Fruit fly (Drosophila melanogaster) whole organism, embryonic: ENCODE results near the gene Dlc90F.

ENCODE experiments used
- ATbp ChIP-seq: fragments of 200-800 bp; sonication (Bioruptor generic); optimal IDR thresholded peaks from 2 replicates; lab custom pipeline; 2017; ENCODE audit warnings: missing biosample characterization, mild to moderate bottlenecking, missing genetic modification characterization, missing genetic modification reagents
- Atf6 ChIP-seq: fragments of 200-800 bp; sonication (Bioruptor generic); IDR thresholded peaks from 2 replicates; pipeline ENCODE4 v1.3.6; 2022; ENCODE audit warnings: missing biosample characterization, missing genetic modification characterization
- B-H1 ChIP-seq: fragments of 200-800 bp; sonication (Bioruptor generic); IDR thresholded peaks from 3 replicates; pipeline ENCODE4 v1.3.6; 2022; ENCODE audit warnings: missing biosample characterization, missing genetic modification characterization
- CG10543 ChIP-seq: fragments of 200-800 bp; sonication (Bioruptor generic); optimal IDR thresholded peaks from 3 replicates; lab custom pipeline; 2017; ENCODE audit warnings: missing biosample characterization, mild to moderate bottlenecking, missing genetic modification characterization, moderate library complexity
- CG14710 ChIP-seq: fragments of 200-800 bp; sonication (Bioruptor generic); optimal IDR thresholded peaks from 3 replicates; lab custom pipeline; 2019; ENCODE audit warnings: missing biosample characterization, mild to moderate bottlenecking, missing genetic modification characterization, moderate library complexity
- CG15011 ChIP-seq: fragments of 200-800 bp; sonication (Bioruptor generic); optimal IDR thresholded peaks from 3 replicates; lab custom pipeline; 2018; ENCODE audit warnings: missing biosample characterization, mild to moderate bottlenecking, missing genetic modification characterization
- CG15601 ChIP-seq: fragments of 200-800 bp; sonication (Bioruptor generic); optimal IDR thresholded peaks from 3 replicates; lab custom pipeline; 2019; ENCODE audit warnings: missing biosample characterization, mild to moderate bottlenecking, missing genetic modification characterization, moderate library complexity
- CG16813 ChIP-seq: fragments of 200-800 bp; sonication (Bioruptor generic); IDR thresholded peaks from 3 replicates; pipeline ENCODE4 v1.3.6; 2022; ENCODE audit warnings: missing biosample characterization, missing genetic modification characterization; ENCODE audit not compliant: partially characterized antibody
- CG17186 ChIP-seq: fragments of 200-800 bp; sonication (Bioruptor generic); optimal IDR thresholded peaks from 3 replicates; lab custom pipeline; 2017; ENCODE audit warnings: missing biosample characterization, missing genetic modification reagents, missing genetic modification characterization
- CG17328 ChIP-seq: fragments of 200-800 bp; sonication (Bioruptor generic); IDR thresholded peaks from 2 replicates; pipeline ENCODE4 v1.3.6; 2022; ENCODE audit warnings: missing biosample characterization, missing genetic modification characterization
- CG17829 ChIP-seq: fragments of 200-800 bp; optimal IDR thresholded peaks from 2 replicates; lab custom pipeline; 2019; ENCODE audit warnings: missing biosample characterization, mild to moderate bottlenecking, missing genetic modification characterization, moderate library complexity
- CG33213 ChIP-seq: fragments of 200-800 bp; sonication (Bioruptor generic); optimal IDR thresholded peaks from 3 replicates; lab custom pipeline; 2016; ENCODE audit warnings: missing biosample characterization, missing genetic modification characterization
- CG34224 ChIP-seq: fragments of 200-800 bp; sonication (Bioruptor generic); IDR thresholded peaks from 3 replicates; pipeline ENCODE4 v1.3.6; 2022; ENCODE audit warnings: missing biosample characterization, missing genetic modification characterization; ENCODE audit not compliant: partially characterized antibody
- CG34376 ChIP-seq: fragments of 200-800 bp; sonication (Bioruptor generic); optimal IDR thresholded peaks from 2 replicates; lab custom pipeline; 2018; ENCODE audit warnings: missing biosample characterization, mild to moderate bottlenecking, missing genetic modification characterization
- CG34422 ChIP-seq: fragments of 200-800 bp; sonication (Bioruptor generic); IDR thresholded peaks from 3 replicates; pipeline ENCODE4 v1.3.6; 2022; ENCODE audit warnings: missing biosample characterization, missing genetic modification characterization
- CG4282 ChIP-seq: fragments of 200-800 bp; sonication (Bioruptor generic); optimal IDR thresholded peaks from 2 replicates; lab custom pipeline; 2016; ENCODE audit warnings: missing biosample characterization, missing genetic modification characterization
- CG5953 ChIP-seq: fragments of 200-800 bp; sonication (Bioruptor generic); IDR thresholded peaks from 2 replicates; pipeline ENCODE4 v1.3.6; 2022; ENCODE audit warnings: missing biosample characterization, missing genetic modification characterization
- CG6654 ChIP-seq: fragments of 200-800 bp; sonication (Bioruptor generic); optimal IDR thresholded peaks from 2 replicates; lab custom pipeline; 2017; ENCODE audit warnings: missing biosample characterization, mild to moderate bottlenecking, missing genetic modification characterization
- CG9437 ChIP-seq: fragments of 200-800 bp; sonication (Bioruptor generic); optimal IDR thresholded peaks from 2 replicates; lab custom pipeline; 2018; ENCODE audit warnings: missing biosample characterization, mild to moderate bottlenecking, missing genetic modification characterization
- CG9817 ChIP-seq: fragments of 200-800 bp; sonication (Bioruptor generic); optimal IDR thresholded peaks from 2 replicates; lab custom pipeline; 2018; ENCODE audit warnings: missing biosample characterization, mild to moderate bottlenecking, missing genetic modification characterization, moderate library complexity
- Deaf1 ChIP-seq: fragments of 200-800 bp; optimal IDR thresholded peaks from 3 replicates; lab custom pipeline; 2019; ENCODE audit warnings: missing biosample characterization, mild to moderate bottlenecking, missing genetic modification characterization, moderate library complexity
- Gug ChIP-seq: fragments of 200-800 bp; sonication (Bioruptor generic); IDR thresholded peaks from 4 replicates; pipeline ENCODE4 v1.3.6; 2022; ENCODE audit warnings: missing biosample characterization, missing genetic modification characterization
- HLHmδ ChIP-seq: fragments of 200-800 bp; sonication (Bioruptor generic); optimal IDR thresholded peaks from 2 replicates; lab custom pipeline; 2018; ENCODE audit warnings: missing biosample characterization, mild to moderate bottlenecking, missing genetic modification characterization, moderate library complexity
- Lhr ChIP-seq: fragments of 200-800 bp; sonication (Bioruptor generic); optimal IDR thresholded peaks from 3 replicates; lab custom pipeline; 2017; ENCODE audit warnings: mild to moderate bottlenecking, missing biosample characterization, missing genetic modification reagents, missing genetic modification characterization
- MBD-R2 ChIP-seq: fragments of 200-800 bp; sonication (Bioruptor generic); IDR thresholded peaks from 2 replicates; pipeline ENCODE4 v1.3.6; 2022; ENCODE audit warnings: missing biosample characterization, missing genetic modification characterization
- MESR4 ChIP-seq: fragments of 200-800 bp; sonication (Bioruptor generic); optimal IDR thresholded peaks from 2 replicates; lab custom pipeline; 2018; ENCODE audit warnings: missing biosample characterization, mild to moderate bottlenecking, missing genetic modification characterization, moderate library complexity
- NC2β ChIP-seq: fragments of 200-800 bp; sonication (Bioruptor generic); optimal IDR thresholded peaks from 2 replicates; lab custom pipeline; 2016; ENCODE audit warnings: missing biosample characterization, missing genetic modification characterization
- NfI ChIP-seq: fragments of 200-800 bp; sonication (Bioruptor generic); optimal IDR thresholded peaks from 3 replicates; lab custom pipeline; 2018; ENCODE audit warnings: missing biosample characterization, mild to moderate bottlenecking, missing genetic modification characterization, moderate library complexity
- Oaz ChIP-seq: fragments of 200-800 bp; sonication (Bioruptor generic); IDR thresholded peaks from 2 replicates; pipeline ENCODE4 v1.3.6; 2022; ENCODE audit warnings: missing biosample characterization, missing genetic modification characterization
- Tbp ChIP-seq: fragments of >200 bp; optimal IDR thresholded peaks from 2 replicates; lab custom pipeline; 2018; ENCODE audit warnings: missing biosample characterization, missing genetic modification characterization
- Trl ChIP-seq, 3 experiments: fragments of >200 bp in 2 of 3; fragments of 200-800 bp in 1 of 3; sonication (Bioruptor generic) in 1 of 3; optimal IDR thresholded peaks; 2 replicates in 1 of 3; 3 replicates in 2 of 3; lab custom pipeline; 2016 to 2017; ENCODE audit warnings: missing biosample characterization in 1 of 3, missing genetic modification characterization in 1 of 3
- aop ChIP-seq: fragments of 200-800 bp; sonication (Bioruptor generic); IDR thresholded peaks from 2 replicates; pipeline ENCODE4 v1.3.6; 2022; ENCODE audit warnings: missing biosample characterization, missing genetic modification characterization
- bsh ChIP-seq, 2 experiments: fragments of 200-800 bp; sonication (Bioruptor generic); optimal IDR thresholded peaks; 2 replicates each; lab custom pipeline; 2017 to 2018; ENCODE audit warnings: mild to moderate bottlenecking in 2 of 2, missing biosample characterization in 2 of 2, missing genetic modification characterization in 2 of 2, moderate library complexity in 1 of 2
- btn ChIP-seq: fragments of 200-800 bp; sonication (Bioruptor generic); optimal IDR thresholded peaks from 2 replicates; lab custom pipeline; 2016; ENCODE audit warnings: missing biosample characterization, missing genetic modification characterization
- cas ChIP-seq: fragments of 200-800 bp; sonication (Bioruptor generic); IDR thresholded peaks from 2 replicates; pipeline ENCODE4 v1.3.6; 2022; ENCODE audit warnings: missing biosample characterization, missing genetic modification characterization
- crc ChIP-seq: fragments of 200-800 bp; sonication (Bioruptor generic); optimal IDR thresholded peaks from 2 replicates; lab custom pipeline; 2016; ENCODE audit warnings: missing biosample characterization, missing genetic modification characterization
- dm ChIP-seq: fragments of 200-800 bp; sonication (Bioruptor generic); optimal IDR thresholded peaks from 3 replicates; lab custom pipeline; 2016; ENCODE audit warnings: missing biosample characterization, missing genetic modification characterization
- en ChIP-seq: fragments of 200-800 bp; sonication (Bioruptor generic); optimal IDR thresholded peaks from 2 replicates; lab custom pipeline; 2016; ENCODE audit warnings: missing biosample characterization, missing genetic modification characterization
- fu2 ChIP-seq: fragments of 200-800 bp; sonication (Bioruptor generic); optimal IDR thresholded peaks from 2 replicates; lab custom pipeline; 2016; ENCODE audit warnings: missing biosample characterization, missing genetic modification characterization
- gcm ChIP-seq: fragments of 200-800 bp; sonication (Bioruptor generic); optimal IDR thresholded peaks from 2 replicates; lab custom pipeline; 2019; ENCODE audit warnings: missing biosample characterization, mild to moderate bottlenecking, missing genetic modification characterization, moderate library complexity
- inv ChIP-seq: fragments of 200-800 bp; sonication (Bioruptor generic); IDR thresholded peaks from 2 replicates; pipeline ENCODE4 v1.3.6; 2022; ENCODE audit warnings: missing biosample characterization, missing genetic modification characterization; ENCODE audit not compliant: partially characterized antibody
- knrl ChIP-seq: fragments of 200-800 bp; sonication (Bioruptor generic); IDR thresholded peaks from 3 replicates; pipeline ENCODE4 v1.3.6; 2022; ENCODE audit warnings: missing biosample characterization, missing genetic modification characterization; ENCODE audit not compliant: partially characterized antibody
- mirr ChIP-seq: fragments of 200-800 bp; sonication (Bioruptor generic); optimal IDR thresholded peaks from 3 replicates; lab custom pipeline; 2018; ENCODE audit warnings: missing biosample characterization, mild to moderate bottlenecking, missing genetic modification characterization
- mld ChIP-seq: fragments of 200-800 bp; sonication (Bioruptor generic); IDR thresholded peaks from 3 replicates; pipeline ENCODE4 v1.3.6; 2022; ENCODE audit warnings: missing biosample characterization, missing genetic modification characterization; ENCODE audit not compliant: partially characterized antibody
- slp2 ChIP-seq: fragments of 200-800 bp; sonication (Bioruptor generic); optimal IDR thresholded peaks from 2 replicates; lab custom pipeline; 2016; ENCODE audit warnings: missing biosample characterization, missing genetic modification characterization
- tap ChIP-seq: fragments of 200-800 bp; optimal IDR thresholded peaks from 3 replicates; lab custom pipeline; 2019; ENCODE audit warnings: missing biosample characterization, mild to moderate bottlenecking, missing genetic modification characterization, moderate library complexity
- tll ChIP-seq, 2 experiments: fragments of 200-800 bp in 1 of 2; fragments of >200 bp in 1 of 2; sonication (Bioruptor generic) in 1 of 2; optimal IDR thresholded peaks; 2 replicates each; lab custom pipeline; 2017 to 2019; ENCODE audit warnings: missing biosample characterization in 2 of 2, missing genetic modification characterization in 2 of 2, mild to moderate bottlenecking in 1 of 2, moderate library complexity in 1 of 2
- unpg ChIP-seq: fragments of 200-800 bp; sonication (Bioruptor generic); optimal IDR thresholded peaks from 3 replicates; lab custom pipeline; 2018; ENCODE audit warnings: missing biosample characterization, mild to moderate bottlenecking, missing genetic modification characterization, moderate library complexity
- wdn ChIP-seq: fragments of 200-800 bp; sonication (Bioruptor generic); IDR thresholded peaks from 2 replicates; pipeline ENCODE4 v1.3.6; 2022; ENCODE audit warnings: missing biosample characterization, missing genetic modification characterization
- zen ChIP-seq: fragments of 200-800 bp; sonication (Bioruptor generic); optimal IDR thresholded peaks from 3 replicates; lab custom pipeline; 2018; ENCODE audit warnings: missing biosample characterization, mild to moderate bottlenecking, missing genetic modification characterization, moderate library complexity

The Dlc90F gene

dm6 chr3R:18255281-18255680 lies 43.7 kb upstream of the Dlc90F start, which contains the start of the genes Ada2a, Polr2D, Tgs1 and moi (continued):
- TF ChIP-seq mirr (GFP tag; lab: Kevin White, UChicago) (no peak), Gug (GFP tag; lab: Robert Waterston, UW) (no peak), gcm (GFP tag; lab: Kevin White, UChicago) (no peak), CG4282 (no peak), CG17328 (GFP tag; lab: Robert Waterston, UW) (no peak), Deaf1 (tag; lab: Kevin White, UChicago) (no peak), bsh (GFP tag; optimal IDR thresholded peaks at IDR 0.05; lab: Kevin White, UChicago) (no peak), btn (GFP tag; lab: Kevin White, UChicago) (no peak), tll (GFP tag; optimal IDR thresholded peaks at IDR 0.05; lab: Kevin White, UChicago) (no peak), inv (peak; percentile 66), NfI (GFP tag; lab: Kevin White, UChicago) (no peak), CG17186 (GFP tag; lab: Kevin White, UChicago) (peak; percentile 9), wdn (GFP tag; lab: Robert Waterston, UW) (no peak), B-H1 (GFP tag; lab: Robert Waterston, UW) (no peak), dm (GFP tag; lab: Kevin White, UChicago) (peak; percentile 55), CG34422 (peak; percentile 73; the same call in 1 of the 3 replicates), CG15601 (tag; lab: Kevin White, UChicago) (no peak), CG34376 (no peak), mld (peak; percentile 74; the same call in 2 of the 3 replicates), MBD-R2 (GFP tag; lab: Robert Waterston, UW) (peak; percentile 96), CG14710 (tag; lab: Kevin White, UChicago) (peak; percentile 15), CG10543 (GFP tag; lab: Kevin White, UChicago) (no peak), CG16813 (GFP tag; lab: Robert Waterston, UW) (peak; percentile 80), knrl (peak; percentile 73), Lhr (GFP tag; lab: Kevin White, UChicago) (no peak), CG17829 (tag; lab: Kevin White, UChicago) (peak; percentile 12), CG33213 (GFP tag; lab: Kevin White, UChicago) (no peak), en (GFP tag; lab: Kevin White, UChicago) (no peak), Trl (optimal IDR thresholded peaks at IDR 0.05; lab: Kevin White, UChicago) (no peak), Trl (GFP tag; optimal IDR thresholded peaks at IDR 0.05; lab: Kevin White, UChicago) (no peak), HLHmδ (no peak), Atf6 (GFP tag; lab: Robert Waterston, UW) (no peak), CG34224 (GFP tag; lab: Robert Waterston, UW) (peak; percentile 85), fu2 (GFP tag; lab: Kevin White, UChicago) (no peak), slp2 (no peak), aop (GFP tag; lab: Robert Waterston, UW) (no peak), Tbp (no peak), MESR4 (GFP tag; lab: Kevin White, UChicago) (peak; percentile 78), cas (GFP tag; lab: Robert Waterston, UW) (no peak), NC2β (GFP tag; lab: Kevin White, UChicago) (no peak), Oaz (GFP tag; lab: Robert Waterston, UW) (no peak), ATbp (GFP tag; lab: Kevin White, UChicago) (no peak), CG15011 (GFP tag; lab: Kevin White, UChicago) (no peak), crc (GFP tag; lab: Kevin White, UChicago) (no peak), unpg (GFP tag; lab: Kevin White, UChicago) (no peak), CG9817 (no peak), tap (tag; lab: Kevin White, UChicago) (no peak), zen (no peak), CG5953 (GFP tag; lab: Robert Waterston, UW) (no peak), CG9437 (GFP tag; lab: Kevin White, UChicago) (no peak), CG6654 (no peak)
